Worm (Caenorhabditis elegans) whole organism, L1 larva: Measurements from ENCODE around the gene M04B2.7.

Experiments used
- ama-1 ChIP-seq: fragments of 150-350 bp; optimal IDR thresholded peaks from 2 replicates; lab custom pipeline; 2014
- ceh-63 ChIP-seq: fragments of 200-800 bp; sonication (Bioruptor generic); optimal IDR thresholded peaks from 2 replicates; lab custom pipeline; 2018; ENCODE audit warnings: mild to moderate bottlenecking, missing genetic modification characterization, missing compliant biosample characterization
- elt-3 ChIP-seq, 6 experiments: fragments of 150-350 bp in 1 of 6; sonication (generic microtip); optimal IDR thresholded peaks; 2 replicates each; lab custom pipeline; 2017 to 2018; ENCODE audit warnings: missing biosample characterization in 6 of 6, missing genetic modification characterization in 6 of 6, inconsistent platforms in 1 of 6
- skn-1 ChIP-seq: fragments of 150-350 bp; optimal IDR thresholded peaks from 2 replicates; lab custom pipeline; 2014; ENCODE audit warnings: missing biosample characterization, missing genetic modification characterization
- unc-62 ChIP-seq: fragments of 150-350 bp; optimal IDR thresholded peaks from 2 replicates; lab custom pipeline; 2014; ENCODE audit warnings: missing biosample characterization, missing genetic modification reagents, missing genetic modification characterization
- vab-15 ChIP-seq: sonication (generic microtip); optimal IDR thresholded peaks from 2 replicates; lab custom pipeline; 2017; ENCODE audit warnings: missing genotype, mild to moderate bottlenecking, missing genetic modification characterization, missing compliant biosample characterization

DNA sequence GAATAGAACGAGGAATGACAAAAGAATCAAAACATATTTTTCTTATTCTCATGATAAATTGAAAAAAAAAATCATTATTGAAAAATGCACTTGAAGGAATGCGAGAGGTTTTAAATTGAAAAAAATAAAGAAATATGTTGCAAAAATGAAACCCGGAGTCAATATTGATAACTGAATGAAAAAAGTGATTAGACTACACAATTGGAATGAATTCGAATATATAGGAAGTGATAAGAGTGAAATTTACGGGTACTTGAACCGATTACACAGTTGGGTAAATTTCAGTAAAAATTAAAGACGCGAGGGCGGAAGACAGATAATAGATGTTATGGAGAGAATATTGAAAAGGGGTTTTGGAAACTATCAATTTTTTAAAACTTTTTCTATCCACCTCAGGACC, 59.5 kb downstream of the M04B2.7 start:
- TF ChIP-seq unc-62 (GFP tag; lab: Kevin White, UChicago) (no peak), ama-1 (lab: Kevin White, UChicago) (no peak), vab-15 (no peak), skn-1 (tag; lab: Kevin White, UChicago) (no peak), elt-3 (tag; optimal IDR thresholded peaks at IDR 0.05; lab: Kevin White, UChicago) (no peak), ceh-63 (GFP tag; lab: Kevin White, UChicago) (no peak)
